Worm (Caenorhabditis elegans) whole organism, L1 larva: Measurements from ENCODE around the gene C56G2.15.

ENCODE experiments used
- ceh-90 ChIP-seq: sonication (generic microtip); optimal IDR thresholded peaks from 2 replicates; lab custom pipeline; 2016; ENCODE audit warnings: missing genetic modification characterization, missing compliant biosample characterization
- ets-5 ChIP-seq: fragments of 200-800 bp; sonication (Bioruptor generic); IDR thresholded peaks from 2 replicates; pipeline ENCODE4 v1.3.6; 2022; ENCODE audit warnings: missing genetic modification characterization, missing compliant biosample characterization
- fkh-10 ChIP-seq: sonication (generic microtip); optimal IDR thresholded peaks from 2 replicates; lab custom pipeline; 2017; ENCODE audit warnings: missing biosample characterization, missing genetic modification reagents, missing genetic modification characterization
- fos-1 ChIP-seq: fragments of 150-350 bp; optimal IDR thresholded peaks from 2 replicates; lab custom pipeline; 2014; ENCODE audit warnings: missing biosample characterization, missing genetic modification characterization
- irx-1 ChIP-seq: sonication (generic microtip); optimal IDR thresholded peaks from 2 replicates; lab custom pipeline; 2016; ENCODE audit warnings: missing genetic modification characterization, missing compliant biosample characterization
- lin-13 ChIP-seq: fragments of 150-350 bp; optimal IDR thresholded peaks from 2 replicates; lab custom pipeline; 2014; ENCODE audit warnings: missing biosample characterization, missing genetic modification reagents, missing genetic modification characterization
- lin-15B ChIP-seq: fragments of 150-350 bp; sonication (generic microtip); optimal IDR thresholded peaks from 3 replicates; lab custom pipeline; 2014; ENCODE audit warnings: missing biosample characterization, missing genetic modification characterization
- mdl-1 ChIP-seq, 2 experiments: fragments of 150-350 bp; optimal IDR thresholded peaks; 2 replicates each; lab custom pipeline; 2014 to 2017; ENCODE audit warnings: missing biosample characterization in 2 of 2, missing genetic modification characterization in 2 of 2, inconsistent platforms in 1 of 2
- nhr-28 ChIP-seq: fragments of 150-350 bp; optimal IDR thresholded peaks from 2 replicates; lab custom pipeline; 2014; ENCODE audit warnings: missing biosample characterization, missing genetic modification characterization
- nhr-76 ChIP-seq: sonication (generic microtip); optimal IDR thresholded peaks from 2 replicates; lab custom pipeline; 2017; ENCODE audit warnings: missing biosample characterization, missing genetic modification characterization
- snpc-4 ChIP-seq: fragments of 150-350 bp; optimal IDR thresholded peaks from 2 replicates; lab custom pipeline; 2014; ENCODE audit warnings: missing biosample characterization, missing genetic modification characterization
- unc-62 ChIP-seq: fragments of 150-350 bp; optimal IDR thresholded peaks from 2 replicates; lab custom pipeline; 2014; ENCODE audit warnings: missing biosample characterization, missing genetic modification reagents, missing genetic modification characterization
- vab-15 ChIP-seq: sonication (generic microtip); optimal IDR thresholded peaks from 2 replicates; lab custom pipeline; 2017; ENCODE audit warnings: missing genotype, mild to moderate bottlenecking, missing genetic modification characterization, missing compliant biosample characterization

DNA sequence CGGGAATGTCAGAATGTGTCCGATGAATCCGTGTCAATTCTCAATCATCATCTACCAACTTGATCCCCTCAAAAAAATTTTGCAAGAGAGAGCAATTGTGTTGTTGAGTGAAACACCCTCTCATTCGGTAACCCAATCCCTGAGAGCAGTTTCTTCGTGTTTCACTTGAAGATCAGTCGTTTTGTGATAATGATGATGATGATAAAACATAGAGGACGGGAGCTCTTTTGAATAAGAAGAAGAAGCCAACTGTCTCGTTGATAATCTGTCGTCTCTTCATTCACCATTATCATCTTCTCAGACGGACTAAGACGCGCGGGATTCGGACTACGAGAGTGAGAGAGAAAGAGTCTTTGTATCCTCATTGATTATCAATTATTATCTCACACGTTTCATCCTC, 37.4 kb upstream of the C56G2.15 start:
- TF ChIP-seq mdl-1 (tag; optimal IDR thresholded peaks at IDR 0.05; lab: Kevin White, UChicago) (no peak), nhr-76 (no peak), irx-1 (tag; lab: Kevin White, UChicago) (no peak), ets-5 (GFP tag; lab: Robert Waterston, UW) (no peak), fkh-10 (GFP tag; lab: Kevin White, UChicago) (no peak), unc-62 (GFP tag; lab: Kevin White, UChicago) (no peak), fos-1 (tag; lab: Kevin White, UChicago) (no peak), vab-15 (tag; lab: Kevin White, UChicago) (no peak), lin-13 (GFP tag; lab: Kevin White, UChicago) (no peak), nhr-28 (tag; lab: Kevin White, UChicago) (no peak), ceh-90 (no peak), snpc-4 (tag; lab: Kevin White, UChicago) (no peak), lin-15B (no peak)
